Fruit fly (Drosophila melanogaster): ENCODE data around the gene stas.

DNA sequence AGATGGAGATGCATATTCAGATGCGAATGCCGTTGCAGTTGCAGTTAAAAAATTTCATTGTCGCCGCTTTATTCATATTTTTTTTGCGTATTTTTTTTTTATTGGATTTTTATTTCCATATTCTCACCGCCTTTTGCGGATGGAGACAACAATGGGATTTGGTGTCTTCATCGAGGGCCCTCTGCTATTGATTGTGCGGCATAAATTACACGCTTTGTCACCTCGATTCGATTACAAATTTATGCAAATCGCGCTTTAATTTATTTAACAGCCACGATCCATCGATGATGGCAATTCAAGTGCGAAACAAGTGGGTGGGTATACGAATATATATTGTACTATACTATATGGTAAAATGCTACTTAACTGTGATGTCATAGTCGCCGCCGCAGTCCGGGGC, 44.0 kb downstream of the stas start:
- no peak for TF ChIP-seq CG8478 (optimal IDR thresholded peaks at IDR 0.05)
- no peak for TF ChIP-seq CTCF (optimal IDR thresholded peaks at IDR 0.05)
